Worm (Caenorhabditis elegans) whole organism, late embryonic: ENCODE data around the gene ZC21.6.

Source experiments
- ama-1 ChIP-seq: fragments of 150-350 bp; optimal IDR thresholded peaks from 2 replicates; lab custom pipeline; 2014
- ceh-22 ChIP-seq: sonication (generic microtip); optimal IDR thresholded peaks from 2 replicates; lab custom pipeline; 2017; ENCODE audit warnings: missing biosample characterization, missing genetic modification characterization
- ceh-45 ChIP-seq: fragments of 200-800 bp; sonication (Bioruptor generic); IDR thresholded peaks from 2 replicates; pipeline ENCODE4 v1.3.6; 2022; ENCODE audit warnings: missing genetic modification reagents, missing genetic modification characterization, missing compliant biosample characterization
- hlh-30 ChIP-seq: sonication (generic microtip); optimal IDR thresholded peaks from 2 replicates; lab custom pipeline; 2017; ENCODE audit warnings: antibody characterized with exemption, missing genetic modification characterization, missing compliant biosample characterization; ENCODE audit not compliant: insufficient read depth
- hlh-6 ChIP-seq: sonication (generic microtip); optimal IDR thresholded peaks from 2 replicates; lab custom pipeline; 2016; ENCODE audit warnings: missing genotype, missing genetic modification characterization, missing compliant biosample characterization
- hlh-8 ChIP-seq: sonication (generic microtip); optimal IDR thresholded peaks from 2 replicates; lab custom pipeline; 2016; ENCODE audit warnings: missing genotype, missing genetic modification characterization, missing compliant biosample characterization
- odd-2 ChIP-seq: sonication (generic microtip); optimal IDR thresholded peaks from 2 replicates; lab custom pipeline; 2017; ENCODE audit warnings: antibody characterized with exemption, mild to moderate bottlenecking, missing genetic modification characterization, missing compliant biosample characterization
- pat-9 ChIP-seq: fragments of 200-800 bp; sonication (Bioruptor generic); optimal IDR thresholded peaks from 2 replicates; lab custom pipeline; 2018; ENCODE audit warnings: mild to moderate bottlenecking, missing genetic modification characterization, moderate library complexity, missing compliant biosample characterization
- pha-4 ChIP-seq: fragments of 150-350 bp; optimal IDR thresholded peaks from 2 replicates; lab custom pipeline; 2018; ENCODE audit warnings: missing biosample characterization, missing genetic modification reagents, missing genetic modification characterization
- sdc-2 ChIP-seq: sonication (generic microtip); optimal IDR thresholded peaks from 2 replicates; lab custom pipeline; 2016; ENCODE audit warnings: missing genotype, missing genetic modification characterization, missing compliant biosample characterization

- no peak for TF ChIP-seq odd-2 (tag; lab: Kevin White, UChicago)
- no peak for TF ChIP-seq sdc-2 (tag; lab: Kevin White, UChicago)
- no peak for TF ChIP-seq ama-1 (lab: Kevin White, UChicago)
- TF ChIP-seq ceh-22 (tag; lab: Kevin White, UChicago): no peak
- TF ChIP-seq hlh-6 (tag; lab: Kevin White, UChicago): no peak
- no peak for TF ChIP-seq hlh-30
- no peak for TF ChIP-seq ceh-45 (GFP tag; lab: Robert Waterston, UW)
- no peak for TF ChIP-seq pha-4 (tag; lab: Kevin White, UChicago)
- TF ChIP-seq pat-9 (tag; lab: Kevin White, UChicago): no peak
- no peak for TF ChIP-seq hlh-8
These were observed 15.0 kb upstream of the ZC21.6 start for ce11 chrIII:8560398-8560797.
